Worm (Caenorhabditis elegans): ENCODE data around the gene ver-4.

The ver-4 gene

ce11 chrX:11036114-11037087 lies 54.2 kb downstream of the ver-4 start:
- TF ChIP-seq ham-2 (GFP tag; optimal IDR thresholded peaks at IDR 0.05) (peak; percentile 85), elt-1 (tag; optimal IDR thresholded peaks at IDR 0.05; ENCODE audit: borderline replicate concordance, insufficient read depth) (peak; percentile 48), blmp-1 (tag; optimal IDR thresholded peaks at IDR 0.05) (peak; percentile 76), zip-8 (tag; optimal IDR thresholded peaks at IDR 0.05) (no peak)

All from whole organism, mixed stage, embryonic.